Worm (Caenorhabditis elegans) whole organism, late embryonic: Measurements from ENCODE around the gene F01F1.11.

ENCODE experiments used
- Y22D7AL.16 ChIP-seq: sonication (generic microtip); optimal IDR thresholded peaks from 2 replicates; lab custom pipeline; 2016; ENCODE audit warnings: missing genetic modification characterization, missing compliant biosample characterization
- ama-1 ChIP-seq: fragments of 150-350 bp; optimal IDR thresholded peaks from 2 replicates; lab custom pipeline; 2014
- ceh-19 ChIP-seq: fragments of 200-800 bp; sonication (Bioruptor generic); optimal IDR thresholded peaks from 2 replicates; lab custom pipeline; 2018; ENCODE audit warnings: mild to moderate bottlenecking, missing genetic modification characterization, missing compliant biosample characterization
- hlh-6 ChIP-seq: sonication (generic microtip); optimal IDR thresholded peaks from 2 replicates; lab custom pipeline; 2016; ENCODE audit warnings: missing genotype, missing genetic modification characterization, missing compliant biosample characterization
- nfya-1 ChIP-seq: sonication (generic microtip); optimal IDR thresholded peaks from 2 replicates; lab custom pipeline; 2017; ENCODE audit warnings: missing genetic modification characterization, mild to moderate bottlenecking, missing compliant biosample characterization, antibody characterized with exemption, moderate library complexity
- pat-9 ChIP-seq: fragments of 200-800 bp; sonication (Bioruptor generic); optimal IDR thresholded peaks from 2 replicates; lab custom pipeline; 2018; ENCODE audit warnings: mild to moderate bottlenecking, missing genetic modification characterization, moderate library complexity, missing compliant biosample characterization
- pqm-1 ChIP-seq: sonication (generic microtip); optimal IDR thresholded peaks from 2 replicates; lab custom pipeline; 2016; ENCODE audit warnings: missing genetic modification characterization, missing compliant biosample characterization

DNA sequence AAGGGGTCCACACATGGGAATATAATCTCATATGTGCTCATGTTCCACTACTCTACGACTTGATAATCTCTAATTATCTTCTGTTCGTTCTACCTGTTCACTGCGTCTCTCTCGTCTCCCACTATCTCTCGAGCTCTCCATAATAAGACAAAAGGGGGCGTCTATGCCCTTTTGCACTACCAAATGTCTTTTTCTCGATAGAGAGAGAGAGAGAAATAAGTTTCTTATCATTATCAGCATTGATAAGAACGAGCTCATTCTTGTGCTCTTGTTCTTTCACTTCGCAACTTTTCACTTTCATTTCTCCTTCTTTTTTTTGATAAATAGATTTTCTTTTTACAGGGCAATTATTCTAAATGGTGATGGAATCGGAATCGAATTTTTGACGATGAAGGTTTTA is 44.2 kb upstream of the F01F1.11 start:
- no peak for TF ChIP-seq ama-1 (lab: Kevin White, UChicago)
- no peak for TF ChIP-seq ceh-19 (GFP tag; lab: Kevin White, UChicago)
- no peak for TF ChIP-seq pqm-1 (tag; lab: Kevin White, UChicago)
- no peak for TF ChIP-seq nfya-1
- no peak for TF ChIP-seq hlh-6 (tag; lab: Kevin White, UChicago)
- no peak for TF ChIP-seq Y22D7AL.16 (tag; lab: Kevin White, UChicago)
- no peak for TF ChIP-seq pat-9 (tag; lab: Kevin White, UChicago)
